Worm (Caenorhabditis elegans) whole organism, L2 larva: ENCODE data around the gene glt-4.

ENCODE experiments used
- elt-3 ChIP-seq: sonication (generic microtip); optimal IDR thresholded peaks from 2 replicates; lab custom pipeline; 2017; ENCODE audit warnings: missing biosample characterization, missing genetic modification characterization
- lin-13 ChIP-seq: fragments of 150-350 bp; optimal IDR thresholded peaks from 2 replicates; lab custom pipeline; 2014; ENCODE audit warnings: missing biosample characterization, missing genetic modification reagents, missing genetic modification characterization
- lin-39 ChIP-seq: fragments of 150-350 bp; optimal IDR thresholded peaks from 2 replicates; lab custom pipeline; 2014; ENCODE audit warnings: missing biosample characterization, missing genetic modification reagents, missing genetic modification characterization
- lsy-2 ChIP-seq, 2 experiments: fragments of 150-350 bp in 1 of 2; sonication (generic microtip) in 1 of 2; optimal IDR thresholded peaks; 2 replicates each; lab custom pipeline; 2014 to 2017; ENCODE audit warnings: missing biosample characterization in 2 of 2, missing genetic modification characterization in 2 of 2
- mdl-1 ChIP-seq, 2 experiments: fragments of 150-350 bp in 1 of 2; sonication (generic microtip) in 1 of 2; optimal IDR thresholded peaks; 2 replicates each; lab custom pipeline; 2017; ENCODE audit warnings: missing biosample characterization in 2 of 2, missing genetic modification characterization in 2 of 2
- nhr-23 ChIP-seq: fragments of 150-350 bp; optimal IDR thresholded peaks from 2 replicates; lab custom pipeline; 2014; ENCODE audit warnings: missing biosample characterization, missing genetic modification reagents, missing genetic modification characterization
- nhr-77 ChIP-seq: fragments of 150-350 bp; optimal IDR thresholded peaks from 2 replicates; lab custom pipeline; 2014; ENCODE audit warnings: missing biosample characterization, missing genetic modification characterization
- sem-4 ChIP-seq: fragments of 150-350 bp; optimal IDR thresholded peaks from 2 replicates; lab custom pipeline; 2014; ENCODE audit warnings: missing biosample characterization, missing genetic modification reagents, missing genetic modification characterization
- skn-1 ChIP-seq: sonication (generic microtip); optimal IDR thresholded peaks from 2 replicates; lab custom pipeline; 2017; ENCODE audit warnings: missing biosample characterization, missing genetic modification characterization
- sma-9 ChIP-seq, 2 experiments: fragments of 150-350 bp in 1 of 2; sonication (generic microtip) in 1 of 2; optimal IDR thresholded peaks; 2 replicates each; lab custom pipeline; 2014 to 2016; ENCODE audit warnings: missing genetic modification characterization in 2 of 2, mild to moderate bottlenecking in 1 of 2, missing biosample characterization in 1 of 2, missing compliant biosample characterization in 1 of 2, missing genetic modification reagents in 1 of 2, moderate library complexity in 1 of 2
- unc-39 ChIP-seq: fragments of 150-350 bp; optimal IDR thresholded peaks from 2 replicates; lab custom pipeline; 2014; ENCODE audit warnings: missing biosample characterization, missing genetic modification characterization
- unc-62 ChIP-seq: fragments of 150-350 bp; optimal IDR thresholded peaks from 2 replicates; lab custom pipeline; 2014; ENCODE audit warnings: missing biosample characterization, missing genetic modification reagents, missing genetic modification characterization

- TF ChIP-seq unc-62 (no peak), lsy-2 (tag; optimal IDR thresholded peaks at IDR 0.05; lab: Kevin White, UChicago) (no peak), nhr-77 (no peak), lin-39 (tag; lab: Kevin White, UChicago) (no peak), elt-3 (tag; lab: Kevin White, UChicago) (no peak), lin-13 (GFP tag; lab: Kevin White, UChicago) (no peak), sma-9 (GFP tag; optimal IDR thresholded peaks at IDR 0.05; lab: Kevin White, UChicago) (no peak), sma-9 (tag; optimal IDR thresholded peaks at IDR 0.05; lab: Kevin White, UChicago) (no peak), mdl-1 (tag; optimal IDR thresholded peaks at IDR 0.05; lab: Kevin White, UChicago) (no peak), sem-4 (no peak), skn-1 (tag; lab: Kevin White, UChicago) (no peak), unc-39 (tag; lab: Kevin White, UChicago) (no peak), nhr-23 (tag; lab: Kevin White, UChicago) (no peak)
Observed at ce11 chrX:6430510-6430909, 27.3 kb downstream of the glt-4 start, which contains the start of gene ctsa-2.
